Worm (Caenorhabditis elegans) whole organism, midembryonic: ENCODE measurements around the gene K12H6.9.

ENCODE experiments used
- T22C8.4 ChIP-seq: fragments of 200-800 bp; sonication (Bioruptor generic); IDR thresholded peaks from 2 replicates; pipeline ENCODE4 v1.3.6; 2022; ENCODE audit warnings: missing genetic modification characterization, missing compliant biosample characterization
- flt-1 ChIP-seq: fragments of 200-800 bp; sonication (Bioruptor generic); IDR thresholded peaks from 2 replicates; pipeline ENCODE4 v1.3.6; 2022; ENCODE audit warnings: missing genetic modification characterization, missing compliant biosample characterization
- klf-2 ChIP-seq: fragments of 200-800 bp; sonication (Bioruptor generic); conservative IDR thresholded peaks from 2 replicates; pipeline ENCODE4 v1.3.6; 2022; ENCODE audit warnings: missing genetic modification reagents, missing genetic modification characterization, missing compliant biosample characterization
- med-1 ChIP-seq: sonication (generic microtip); optimal IDR thresholded peaks from 2 replicates; lab custom pipeline; 2017; ENCODE audit warnings: missing genetic modification characterization, mild to moderate bottlenecking, missing compliant biosample characterization, antibody characterized with exemption, missing genetic modification reagents; ENCODE audit not compliant: insufficient read depth
- ref-1 ChIP-seq: fragments of 200-800 bp; sonication (Bioruptor generic); conservative IDR thresholded peaks from 2 replicates; pipeline ENCODE4 v1.3.6; 2022; ENCODE audit warnings: missing genetic modification reagents, missing genetic modification characterization, missing compliant biosample characterization
- tab-1 ChIP-seq: fragments of 200-800 bp; sonication (Bioruptor generic); IDR thresholded peaks from 2 replicates; pipeline ENCODE4 v1.3.6; 2022; ENCODE audit warnings: missing genetic modification characterization, missing compliant biosample characterization
- ztf-23 ChIP-seq: fragments of 200-800 bp; sonication (Bioruptor generic); IDR thresholded peaks from 2 replicates; pipeline ENCODE4 v1.3.6; 2022; ENCODE audit warnings: missing genetic modification reagents, missing genetic modification characterization, missing compliant biosample characterization
- ztf-29 ChIP-seq: fragments of 200-800 bp; sonication (Bioruptor generic); IDR thresholded peaks from 2 replicates; pipeline ENCODE4 v1.3.6; 2022; ENCODE audit warnings: missing genetic modification reagents, missing genetic modification characterization, missing compliant biosample characterization

ce11 chrII:2853767-2854166 lies 29.6 kb downstream of the K12H6.9 start:
- no peak for TF ChIP-seq T22C8.4 (GFP tag; lab: Robert Waterston, UW)
- no peak for TF ChIP-seq ztf-29 (GFP tag; lab: Robert Waterston, UW)
- no peak for TF ChIP-seq tab-1 (GFP tag; lab: Robert Waterston, UW)
- no peak for TF ChIP-seq flt-1 (GFP tag; lab: Robert Waterston, UW)
- no peak for TF ChIP-seq ref-1 (GFP tag; lab: Robert Waterston, UW)
- TF ChIP-seq med-1 (GFP tag; lab: Kevin White, UChicago), result no peak
- no peak for TF ChIP-seq klf-2 (GFP tag; lab: Robert Waterston, UW)
- TF ChIP-seq ztf-23 (GFP tag; lab: Robert Waterston, UW), result no peak
